Fruit fly (Drosophila melanogaster): ENCODE measurements around the gene RpL7.

dm6 chr2L:10191396-10191795 is 9.4 kb upstream of the RpL7 start, which contains the start of gene Fum4:
- TF ChIP-seq Eip78C (GFP tag) (no peak), dsx (GFP tag; optimal IDR thresholded peaks at IDR 0.05; ENCODE audit: poor library complexity, severe bottlenecking) (no peak), CG6276 (GFP tag; optimal IDR thresholded peaks at IDR 0.05) (no peak), Eip93F (GFP tag; optimal IDR thresholded peaks at IDR 0.05) (no peak), Hr38 (GFP tag; optimal IDR thresholded peaks at IDR 0.05) (no peak), fd85E (GFP tag; optimal IDR thresholded peaks at IDR 0.05) (no peak), spab (GFP tag; optimal IDR thresholded peaks at IDR 0.05) (no peak), Eip75B (GFP tag; optimal IDR thresholded peaks at IDR 0.05) (no peak), Blimp-1 (GFP tag; optimal IDR thresholded peaks at IDR 0.05) (no peak), CG6163 (GFP tag; IDR thresholded peaks at IDR 0.05) (no peak), Ets21C (GFP tag; optimal IDR thresholded peaks at IDR 0.05) (no peak), CG11902 (GFP tag; optimal IDR thresholded peaks at IDR 0.05) (no peak), cyc (GFP tag; optimal IDR thresholded peaks at IDR 0.05) (no peak), topi (GFP tag; optimal IDR thresholded peaks at IDR 0.05) (no peak)
